Worm (Caenorhabditis elegans): Measurements from ENCODE around the gene F40F12.3.

DNA sequence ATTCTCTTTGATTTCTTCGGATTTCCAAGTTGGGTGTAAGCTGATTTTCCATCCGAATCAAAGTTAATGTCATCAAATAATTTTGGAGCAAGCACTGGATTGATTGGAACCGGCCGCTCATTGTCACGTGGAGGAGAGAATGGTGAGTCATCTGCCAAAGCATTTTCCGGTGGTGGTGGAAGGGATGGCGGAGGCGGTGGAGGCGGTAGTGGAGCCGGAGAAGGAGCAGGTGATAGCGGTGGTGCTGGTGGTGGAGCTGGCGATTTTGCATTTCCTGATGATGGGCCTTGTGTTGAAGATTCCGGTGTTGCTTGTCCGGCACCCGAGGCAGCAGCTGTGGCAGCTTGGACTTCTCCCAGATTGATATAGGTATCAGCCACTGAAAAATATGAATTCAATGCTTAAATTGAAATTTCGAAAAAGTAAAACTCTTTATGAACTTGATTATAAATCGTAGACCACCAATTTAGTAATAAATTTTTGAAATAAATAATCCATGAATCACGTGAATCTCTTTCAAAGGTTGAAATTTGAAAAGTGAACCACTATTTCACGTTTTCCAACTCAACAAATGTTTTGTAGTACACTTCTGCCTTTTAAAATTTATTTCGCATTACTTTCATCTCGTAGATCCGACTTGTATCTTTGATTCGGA is 20.5 kb upstream of the F40F12.3 start, which contains the start of the genes K03H1.9 and K03H1.12:
- TF ChIP-seq dpl-1 (GFP tag; optimal IDR thresholded peaks at IDR 0.05) (no peak), ztf-11 (tag; optimal IDR thresholded peaks at IDR 0.05) (no peak), ama-1 (optimal IDR thresholded peaks at IDR 0.05) (no peak), egl-27 (tag; optimal IDR thresholded peaks at IDR 0.05) (no peak), fkh-4 (tag; optimal IDR thresholded peaks at IDR 0.05; ENCODE audit: borderline replicate concordance) (no peak), unc-130 (tag; optimal IDR thresholded peaks at IDR 0.05) (no peak), nhr-28 (tag; optimal IDR thresholded peaks at IDR 0.05) (no peak)
